Fruit fly (Drosophila melanogaster) whole organism, embryonic: ENCODE data around the gene Rabex-5.

Experiments
- Abd-B ChIP-seq: fragments of 200-800 bp; sonication (Bioruptor generic); optimal IDR thresholded peaks from 2 replicates; lab custom pipeline; 2018; ENCODE audit warnings: missing biosample characterization, mild to moderate bottlenecking, missing genetic modification characterization, moderate library complexity
- Ada2b ChIP-seq: fragments of 200-800 bp; sonication (Bioruptor generic); IDR thresholded peaks from 2 replicates; pipeline ENCODE4 v1.3.6; 2022; ENCODE audit warnings: missing biosample characterization, missing genetic modification characterization
- Asciz ChIP-seq: fragments of 200-800 bp; sonication (Bioruptor generic); optimal IDR thresholded peaks from 2 replicates; lab custom pipeline; 2017; ENCODE audit warnings: missing biosample characterization, mild to moderate bottlenecking, missing genetic modification characterization, missing genetic modification reagents
- Atf-2 ChIP-seq: fragments of 200-800 bp; sonication (Bioruptor generic); optimal IDR thresholded peaks from 2 replicates; lab custom pipeline; 2016; ENCODE audit warnings: missing biosample characterization, missing genetic modification characterization
- B-H2 ChIP-seq: fragments of 200-800 bp; sonication (Bioruptor generic); optimal IDR thresholded peaks from 2 replicates; lab custom pipeline; 2018; ENCODE audit warnings: missing biosample characterization, mild to moderate bottlenecking, missing genetic modification characterization
- Bgb ChIP-seq: fragments of 200-800 bp; sonication (Bioruptor generic); IDR thresholded peaks from 2 replicates; pipeline ENCODE4 v1.3.6; 2022; ENCODE audit warnings: missing biosample characterization, missing genetic modification characterization; ENCODE audit not compliant: partially characterized antibody
- Blimp-1 ChIP-seq: fragments of 200-800 bp; sonication (Bioruptor generic); optimal IDR thresholded peaks from 3 replicates; lab custom pipeline; 2018; ENCODE audit warnings: missing biosample characterization, missing genetic modification characterization, mild to moderate bottlenecking, moderate library complexity, missing genetic modification reagents
- BtbVII ChIP-seq: fragments of 200-800 bp; sonication (Bioruptor generic); optimal IDR thresholded peaks from 3 replicates; lab custom pipeline; 2017; ENCODE audit warnings: missing biosample characterization, mild to moderate bottlenecking, missing genetic modification characterization
- CG10979 ChIP-seq: fragments of 200-800 bp; sonication (Bioruptor generic); optimal IDR thresholded peaks from 2 replicates; lab custom pipeline; 2018; ENCODE audit warnings: missing biosample characterization, mild to moderate bottlenecking, missing genetic modification characterization, moderate library complexity
- CG11456 ChIP-seq: fragments of 200-800 bp; sonication (Bioruptor generic); IDR thresholded peaks from 3 replicates; pipeline ENCODE4 v1.3.6; 2022; ENCODE audit warnings: missing biosample characterization, missing genetic modification characterization
- CG12659 ChIP-seq: fragments of 200-800 bp; sonication (Bioruptor generic); optimal IDR thresholded peaks from 3 replicates; lab custom pipeline; 2017; ENCODE audit warnings: mild to moderate bottlenecking, missing biosample characterization, missing genetic modification reagents, missing genetic modification characterization
- CG15073 ChIP-seq: fragments of 200-800 bp; sonication (Bioruptor generic); optimal IDR thresholded peaks from 2 replicates; lab custom pipeline; 2016; ENCODE audit warnings: missing biosample characterization, missing genetic modification characterization
- CG16779 ChIP-seq: fragments of 200-800 bp; sonication (Bioruptor generic); IDR thresholded peaks from 2 replicates; pipeline ENCODE4 v1.3.6; 2022; ENCODE audit warnings: missing biosample characterization, missing genetic modification characterization
- CG18011 ChIP-seq: fragments of 200-800 bp; sonication (Bioruptor generic); optimal IDR thresholded peaks from 2 replicates; lab custom pipeline; 2017; ENCODE audit warnings: missing biosample characterization, missing genetic modification characterization, mild to moderate bottlenecking, moderate library complexity, missing genotype
- CG18599 ChIP-seq: fragments of 200-800 bp; sonication (Bioruptor generic); optimal IDR thresholded peaks from 3 replicates; lab custom pipeline; 2017; ENCODE audit warnings: missing biosample characterization, missing genetic modification characterization, mild to moderate bottlenecking, moderate library complexity, missing genetic modification reagents
- CG18619 ChIP-seq: fragments of 200-800 bp; sonication (Bioruptor generic); optimal IDR thresholded peaks from 3 replicates; lab custom pipeline; 2017; ENCODE audit warnings: missing biosample characterization, mild to moderate bottlenecking, missing genetic modification characterization
- CG2202 ChIP-seq: fragments of 200-800 bp; sonication (Bioruptor generic); optimal IDR thresholded peaks from 2 replicates; lab custom pipeline; 2018; ENCODE audit warnings: missing biosample characterization, mild to moderate bottlenecking, missing genetic modification characterization
- CG2712 ChIP-seq: fragments of 200-800 bp; optimal IDR thresholded peaks from 3 replicates; lab custom pipeline; 2019; ENCODE audit warnings: missing biosample characterization, mild to moderate bottlenecking, missing genetic modification characterization, moderate library complexity
- CG4854 ChIP-seq: fragments of 200-800 bp; sonication (Bioruptor generic); optimal IDR thresholded peaks from 2 replicates; lab custom pipeline; 2016; ENCODE audit warnings: missing biosample characterization, missing genetic modification characterization, inconsistent platforms
- CG7745 ChIP-seq: fragments of 200-800 bp; sonication (Bioruptor generic); optimal IDR thresholded peaks from 2 replicates; lab custom pipeline; 2018; ENCODE audit warnings: missing biosample characterization, mild to moderate bottlenecking, missing genetic modification characterization, moderate library complexity
- CG7786 ChIP-seq: fragments of 200-800 bp; sonication (Bioruptor generic); optimal IDR thresholded peaks from 2 replicates; lab custom pipeline; 2016; ENCODE audit warnings: missing biosample characterization, missing genetic modification characterization
- CG7839 ChIP-seq: fragments of 200-800 bp; sonication (Bioruptor generic); optimal IDR thresholded peaks from 3 replicates; lab custom pipeline; 2018; ENCODE audit warnings: missing biosample characterization, mild to moderate bottlenecking, missing genetic modification characterization, moderate library complexity
- CG9817 ChIP-seq: fragments of 200-800 bp; sonication (Bioruptor generic); optimal IDR thresholded peaks from 2 replicates; lab custom pipeline; 2018; ENCODE audit warnings: missing biosample characterization, mild to moderate bottlenecking, missing genetic modification characterization, moderate library complexity
- CrebB ChIP-seq: fragments of 200-800 bp; sonication (Bioruptor generic); optimal IDR thresholded peaks from 3 replicates; lab custom pipeline; 2018; ENCODE audit warnings: missing biosample characterization, mild to moderate bottlenecking, missing genetic modification characterization
- GATAe ChIP-seq: fragments of 200-800 bp; sonication (Bioruptor generic); conservative IDR thresholded peaks from 2 replicates; pipeline ENCODE4 v1.3.6; 2022; ENCODE audit warnings: missing biosample characterization, missing genetic modification characterization
- Hr51 ChIP-seq, 2 experiments: fragments of 200-800 bp; sonication (Bioruptor generic); optimal IDR thresholded peaks; 2 replicates in 1 of 2; 3 replicates in 1 of 2; lab custom pipeline; 2016 to 2018; ENCODE audit warnings: missing biosample characterization in 2 of 2, missing genetic modification characterization in 2 of 2, mild to moderate bottlenecking in 1 of 2, moderate library complexity in 1 of 2
- Lim3 ChIP-seq: fragments of 200-800 bp; sonication (Bioruptor generic); IDR thresholded peaks from 2 replicates; pipeline ENCODE4 v1.3.6; 2022; ENCODE audit warnings: missing biosample characterization, missing genetic modification characterization
- MBD-R2 ChIP-seq: fragments of 200-800 bp; sonication (Bioruptor generic); IDR thresholded peaks from 2 replicates; pipeline ENCODE4 v1.3.6; 2022; ENCODE audit warnings: missing biosample characterization, missing genetic modification characterization
- ac ChIP-seq: fragments of 200-800 bp; sonication (Bioruptor generic); optimal IDR thresholded peaks from 3 replicates; lab custom pipeline; 2017; ENCODE audit warnings: missing biosample characterization, mild to moderate bottlenecking, missing genetic modification characterization
- ash1 ChIP-seq: fragments of 200-800 bp; sonication (Bioruptor generic); optimal IDR thresholded peaks from 2 replicates; lab custom pipeline; 2018; ENCODE audit warnings: missing biosample characterization, mild to moderate bottlenecking, missing genetic modification characterization
- chif ChIP-seq, 2 experiments: fragments of 200-800 bp; sonication (Bioruptor generic); optimal IDR thresholded peaks; 3 replicates each; lab custom pipeline; 2016; ENCODE audit warnings: missing biosample characterization in 2 of 2, missing genetic modification characterization in 2 of 2
- fd102C ChIP-seq: fragments of 200-800 bp; sonication (Bioruptor generic); optimal IDR thresholded peaks from 2 replicates; lab custom pipeline; 2018; ENCODE audit warnings: missing biosample characterization, mild to moderate bottlenecking, missing genetic modification characterization, moderate library complexity
- fd3F ChIP-seq: fragments of 200-800 bp; sonication (Bioruptor generic); optimal IDR thresholded peaks from 2 replicates; lab custom pipeline; 2018; ENCODE audit warnings: missing biosample characterization, mild to moderate bottlenecking, missing genetic modification characterization, moderate library complexity
- ftz-f1 ChIP-seq: fragments of 200-800 bp; sonication (Bioruptor generic); optimal IDR thresholded peaks from 2 replicates; lab custom pipeline; 2016; ENCODE audit warnings: missing biosample characterization, missing genetic modification characterization
- gem ChIP-seq: fragments of 200-800 bp; sonication (Bioruptor generic); optimal IDR thresholded peaks from 2 replicates; lab custom pipeline; 2019; ENCODE audit warnings: missing biosample characterization, mild to moderate bottlenecking, missing genetic modification characterization, moderate library complexity
- lbe ChIP-seq: fragments of 200-800 bp; sonication (Bioruptor generic); optimal IDR thresholded peaks from 2 replicates; lab custom pipeline; 2016; ENCODE audit warnings: missing biosample characterization, mild to moderate bottlenecking, missing genetic modification characterization
- maf-S ChIP-seq: fragments of 200-800 bp; sonication (Bioruptor generic); optimal IDR thresholded peaks from 2 replicates; lab custom pipeline; 2016; ENCODE audit warnings: missing biosample characterization, missing genetic modification characterization
- nerfin-2 ChIP-seq: fragments of 200-800 bp; sonication (Bioruptor generic); IDR thresholded peaks from 2 replicates; pipeline ENCODE4 v1.3.6; 2022; ENCODE audit warnings: missing biosample characterization, missing genetic modification characterization; ENCODE audit not compliant: partially characterized antibody
- pfk ChIP-seq: fragments of 200-800 bp; sonication (Bioruptor generic); optimal IDR thresholded peaks from 2 replicates; lab custom pipeline; 2018; ENCODE audit warnings: missing biosample characterization, mild to moderate bottlenecking, missing genetic modification characterization, moderate library complexity
- pnt ChIP-seq: fragments of 200-800 bp; sonication (Bioruptor generic); optimal IDR thresholded peaks from 3 replicates; lab custom pipeline; 2016; ENCODE audit warnings: missing biosample characterization, missing genetic modification characterization
- repo ChIP-seq: fragments of 200-800 bp; sonication (Bioruptor generic); optimal IDR thresholded peaks from 2 replicates; lab custom pipeline; 2016; ENCODE audit warnings: missing biosample characterization, missing genetic modification characterization
- row ChIP-seq: fragments of 200-800 bp; sonication (Bioruptor generic); IDR thresholded peaks from 3 replicates; pipeline ENCODE4 v1.3.6; 2022; ENCODE audit warnings: missing biosample characterization, missing genetic modification characterization
- sd ChIP-seq: fragments of 200-800 bp; sonication (Bioruptor generic); optimal IDR thresholded peaks from 3 replicates; lab custom pipeline; 2018; ENCODE audit warnings: missing biosample characterization, mild to moderate bottlenecking, missing genetic modification characterization, moderate library complexity
- sisA ChIP-seq: fragments of 200-800 bp; sonication (Bioruptor generic); IDR thresholded peaks from 2 replicates; pipeline ENCODE4 v1.3.6; 2022; ENCODE audit warnings: missing biosample characterization, missing genetic modification characterization
- sr ChIP-seq: fragments of 200-800 bp; sonication (Bioruptor generic); IDR thresholded peaks from 3 replicates; pipeline ENCODE4 v1.3.6; 2022; ENCODE audit warnings: missing biosample characterization, missing genetic modification characterization
- tin ChIP-seq: fragments of 200-800 bp; sonication (Bioruptor generic); optimal IDR thresholded peaks from 3 replicates; lab custom pipeline; 2016; ENCODE audit warnings: missing biosample characterization, missing genetic modification characterization
- tup ChIP-seq: fragments of 200-800 bp; sonication (Bioruptor generic); optimal IDR thresholded peaks from 2 replicates; lab custom pipeline; 2016; ENCODE audit warnings: missing biosample characterization, mild to moderate bottlenecking, missing genetic modification characterization, moderate library complexity
- wek ChIP-seq: fragments of 200-800 bp; sonication (Bioruptor generic); optimal IDR thresholded peaks from 3 replicates; lab custom pipeline; 2018; ENCODE audit warnings: missing biosample characterization, mild to moderate bottlenecking, missing genetic modification characterization, moderate library complexity
- zfh2 ChIP-seq: fragments of 200-800 bp; sonication (Bioruptor generic); optimal IDR thresholded peaks from 2 replicates; lab custom pipeline; 2016; ENCODE audit warnings: missing biosample characterization, missing genetic modification characterization

The Rabex-5 gene

DNA sequence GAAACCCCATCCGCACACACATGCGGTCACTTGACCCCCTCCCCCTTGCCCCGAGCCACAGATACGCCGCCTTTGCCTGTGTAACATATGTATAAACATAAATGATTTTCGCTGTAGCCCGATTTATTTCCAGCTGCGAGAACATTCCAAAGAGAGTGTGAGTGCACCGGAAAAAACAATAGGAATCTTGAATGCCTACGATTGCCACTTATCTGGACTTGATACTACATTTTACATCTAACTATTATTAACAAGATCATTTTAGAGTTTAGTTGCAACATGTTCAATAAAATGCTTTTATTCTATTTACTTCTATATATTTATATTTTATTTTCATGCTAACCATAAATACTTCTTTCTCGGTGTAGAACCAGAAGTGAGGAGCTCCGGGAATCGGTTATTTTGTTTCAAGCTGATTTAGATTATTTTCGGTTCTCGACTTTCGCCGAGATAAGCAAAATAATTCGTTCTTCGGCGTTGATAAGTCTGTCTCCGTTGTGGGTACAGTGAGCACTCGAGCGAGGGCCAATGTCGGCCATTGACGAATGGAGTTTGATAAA is 4.4 kb downstream of the Rabex-5 start (continued):
- TF ChIP-seq nerfin-2 (GFP tag; lab: Robert Waterston, UW) (no peak), fd102C (GFP tag; lab: Kevin White, UChicago) (peak; percentile 41), CG16779 (GFP tag; lab: Robert Waterston, UW) (no peak), tup (GFP tag; lab: Kevin White, UChicago) (peak; percentile 26), ac (GFP tag; lab: Kevin White, UChicago) (peak; percentile 65), CG12659 (GFP tag; lab: Kevin White, UChicago) (peak; percentile 75), repo (GFP tag; lab: Kevin White, UChicago) (no peak), Asciz (GFP tag; lab: Kevin White, UChicago) (peak; percentile 74), row (peak; percentile 92), CG7786 (GFP tag; lab: Kevin White, UChicago) (peak; percentile 19), ftz-f1 (no peak), wek (peak; percentile 11), zfh2 (GFP tag; lab: Kevin White, UChicago) (no peak), MBD-R2 (GFP tag; lab: Robert Waterston, UW) (0 out of 2 replicates have a peak, but pooled peaks have one; percentile 46), CG18599 (GFP tag; lab: Kevin White, UChicago) (peak; percentile 90), BtbVII (GFP tag; lab: Kevin White, UChicago) (peak; percentile 88), CG7745 (tag; lab: Kevin White, UChicago) (no peak), CG2202 (peak; percentile 71), sr (GFP tag; lab: Robert Waterston, UW) (no peak), Blimp-1 (GFP tag; lab: Kevin White, UChicago) (peak; percentile 91), chif (GFP tag; optimal IDR thresholded peaks at IDR 0.05; lab: Kevin White, UChicago) (peak; percentile 3 to 55), Hr51 (GFP tag; optimal IDR thresholded peaks at IDR 0.05; lab: Kevin White, UChicago) (peak; percentile 27 to 82), ash1 (GFP tag; lab: Kevin White, UChicago) (no peak), sisA (GFP tag; lab: Robert Waterston, UW) (peak; percentile 62), CrebB (peak; percentile 58), Ada2b (GFP tag; lab: Robert Waterston, UW) (no peak), Bgb (no peak), GATAe (no peak), CG15073 (GFP tag; lab: Kevin White, UChicago) (peak; percentile 44), CG18619 (GFP tag; lab: Kevin White, UChicago) (peak; percentile 72), sd (peak; percentile 93), CG10979 (tag; lab: Kevin White, UChicago) (peak; percentile 93), pfk (GFP tag; lab: Kevin White, UChicago) (peak; percentile 1), CG2712 (tag; lab: Kevin White, UChicago) (peak; percentile 95), CG11456 (GFP tag; lab: Robert Waterston, UW) (0 out of 3 replicates have a peak, but pooled peaks have one; percentile 8), Abd-B (GFP tag; lab: Kevin White, UChicago) (peak; percentile 32), tin (GFP tag; lab: Kevin White, UChicago) (peak; percentile 79), gem (tag; lab: Kevin White, UChicago) (peak; percentile 92), B-H2 (no peak), CG9817 (tag; lab: Kevin White, UChicago) (peak; percentile 51), lbe (GFP tag; lab: Kevin White, UChicago) (peak; percentile 79), fd3F (GFP tag; lab: Kevin White, UChicago) (peak; percentile 29), CG18011 (peak; percentile 28), CG4854 (GFP tag; lab: Kevin White, UChicago) (peak; percentile 25), Lim3 (GFP tag; lab: Robert Waterston, UW) (no peak), Atf-2 (GFP tag; lab: Kevin White, UChicago) (peak; percentile 30), pnt (peak; percentile 2), maf-S (GFP tag; lab: Kevin White, UChicago) (no peak), CG7839 (tag; lab: Kevin White, UChicago) (peak; percentile 89)
